Worm (Caenorhabditis elegans): ENCODE measurements around the gene nhr-214.

nhr-214 gene

DNA sequence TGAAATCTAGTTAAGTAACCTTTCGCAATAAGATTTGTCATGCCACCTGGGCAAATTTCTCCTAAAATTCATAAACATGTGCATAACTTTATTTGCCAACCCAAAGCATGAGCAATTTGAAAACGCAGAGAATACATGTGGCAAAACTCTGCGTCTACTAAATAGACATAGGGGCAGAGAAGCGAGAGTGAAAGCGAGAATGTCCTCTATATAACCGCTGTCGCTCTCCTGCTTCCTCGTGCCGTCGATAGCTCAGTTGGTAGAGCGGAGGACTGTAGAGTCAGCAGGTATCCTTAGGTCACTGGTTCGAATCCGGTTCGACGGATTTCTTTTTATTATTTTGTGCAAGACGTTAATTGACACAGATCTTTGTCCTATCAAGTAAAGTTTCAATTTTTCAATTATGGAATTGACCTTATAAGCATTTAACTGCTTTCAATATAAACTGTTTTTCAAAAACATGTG, 36.8 kb downstream of the nhr-214 start:
- peak; percentile 85 for TF ChIP-seq hlh-13 (GFP tag; optimal IDR thresholded peaks at IDR 0.05)
- TF ChIP-seq sox-2 (GFP tag; IDR thresholded peaks at IDR 0.05): peak; percentile 91
- peak; percentile 89 for TF ChIP-seq lim-6 (tag; optimal IDR thresholded peaks at IDR 0.05)
- peak; percentile 93 for TF ChIP-seq tbx-2 (tag; optimal IDR thresholded peaks at IDR 0.05)
- TF ChIP-seq pros-1 (tag; optimal IDR thresholded peaks at IDR 0.05): no peak
- TF ChIP-seq C08G9.2 (tag; optimal IDR thresholded peaks at IDR 0.05): peak; percentile 81
- peak; percentile 90 for TF ChIP-seq hlh-30 (tag; optimal IDR thresholded peaks at IDR 0.05; ENCODE audit: insufficient read depth)
- TF ChIP-seq ztf-16 (tag; optimal IDR thresholded peaks at IDR 0.05): peak; percentile 91
- peak; percentile 85 for TF ChIP-seq hlh-15 (tag; optimal IDR thresholded peaks at IDR 0.05)
- TF ChIP-seq npax-4 (tag; optimal IDR thresholded peaks at IDR 0.05): peak; percentile 84
- no peak for TF ChIP-seq elt-4 (tag; optimal IDR thresholded peaks at IDR 0.05)
- peak; percentile 91 for TF ChIP-seq eyg-1 (tag; optimal IDR thresholded peaks at IDR 0.05)
- TF ChIP-seq K02D7.2 (tag; optimal IDR thresholded peaks at IDR 0.05): peak; percentile 87
- TF ChIP-seq T23F11.4 (GFP tag; optimal IDR thresholded peaks at IDR 0.05): peak; percentile 91
- peak; percentile 94 for TF ChIP-seq ceh-45 (GFP tag; IDR thresholded peaks at IDR 0.05)
- TF ChIP-seq ahr-1 (tag; optimal IDR thresholded peaks at IDR 0.05): peak; percentile 94
- peak; percentile 92 for TF ChIP-seq elt-2 (tag; optimal IDR thresholded peaks at IDR 0.05)
- TF ChIP-seq hlh-8 (tag; optimal IDR thresholded peaks at IDR 0.05): peak; percentile 85
- TF ChIP-seq rnt-1 (tag; optimal IDR thresholded peaks at IDR 0.05): peak; percentile 86
- peak; percentile 89 for TF ChIP-seq sdc-2 (tag; optimal IDR thresholded peaks at IDR 0.05)
- peak; percentile 62 for TF ChIP-seq pag-3 (tag; optimal IDR thresholded peaks at IDR 0.05; ENCODE audit: borderline replicate concordance)
- peak; percentile 85 for TF ChIP-seq ceh-2 (tag; optimal IDR thresholded peaks at IDR 0.05)
- peak; percentile 83 for TF ChIP-seq ceh-24 (tag; optimal IDR thresholded peaks at IDR 0.05)
- peak; percentile 80 for TF ChIP-seq unc-42 (tag; optimal IDR thresholded peaks at IDR 0.05)
- TF ChIP-seq lin-11 (tag; optimal IDR thresholded peaks at IDR 0.05): peak; percentile 81
- TF ChIP-seq ceh-6 (GFP tag; optimal IDR thresholded peaks at IDR 0.05): peak; percentile 96
- peak; percentile 42 for TF ChIP-seq tbx-7 (tag; optimal IDR thresholded peaks at IDR 0.05)
- peak; percentile 95 for TF ChIP-seq dve-1 (tag; optimal IDR thresholded peaks at IDR 0.05)
- peak; percentile 79 for TF ChIP-seq zip-5 (tag; optimal IDR thresholded peaks at IDR 0.05)
- TF ChIP-seq pax-1 (tag; optimal IDR thresholded peaks at IDR 0.05): no peak
- TF ChIP-seq fkh-6 (tag; optimal IDR thresholded peaks at IDR 0.05): peak; percentile 93
- TF ChIP-seq K09A11.1 (tag; optimal IDR thresholded peaks at IDR 0.05; ENCODE audit: insufficient read depth): peak; percentile 89
- TF ChIP-seq unc-55 (GFP tag; optimal IDR thresholded peaks at IDR 0.05): no peak
- peak; percentile 90 for TF ChIP-seq F13H6.1 (tag; optimal IDR thresholded peaks at IDR 0.05)
- peak; percentile 93 for TF ChIP-seq ceh-14 (tag; optimal IDR thresholded peaks at IDR 0.05)
- TF ChIP-seq madf-2 (tag; optimal IDR thresholded peaks at IDR 0.05): peak; percentile 93
- peak; percentile 92 for TF ChIP-seq dmd-4 (tag; optimal IDR thresholded peaks at IDR 0.05; ENCODE audit: borderline replicate concordance)
- TF ChIP-seq gmeb-2 (tag; optimal IDR thresholded peaks at IDR 0.05): peak; percentile 93
- peak; percentile 92 for TF ChIP-seq sox-4 (tag; optimal IDR thresholded peaks at IDR 0.05)
- TF ChIP-seq ceh-22 (tag; optimal IDR thresholded peaks at IDR 0.05): no peak
- TF ChIP-seq unc-3 (GFP tag; conservative IDR thresholded peaks at IDR 0.05): peak; percentile 96
- peak; percentile 92 for TF ChIP-seq unc-3 (tag; optimal IDR thresholded peaks at IDR 0.05)
- peak; percentile 92 for TF ChIP-seq ttx-3 (tag; optimal IDR thresholded peaks at IDR 0.05)
- peak; percentile 94 for TF ChIP-seq unc-86 (tag; optimal IDR thresholded peaks at IDR 0.05)
- TF ChIP-seq ref-2 (tag; optimal IDR thresholded peaks at IDR 0.05): peak; percentile 96
- peak; percentile 89 for TF ChIP-seq C38D4.7 (GFP tag; optimal IDR thresholded peaks at IDR 0.05)
- TF ChIP-seq ceh-31 (tag; optimal IDR thresholded peaks at IDR 0.05): peak; percentile 72
- TF ChIP-seq nhr-11 (tag; optimal IDR thresholded peaks at IDR 0.05): no peak
- peak; percentile 70 for TF ChIP-seq nfya-1 (tag; optimal IDR thresholded peaks at IDR 0.05)
- TF ChIP-seq odd-2 (tag; optimal IDR thresholded peaks at IDR 0.05): peak; percentile 63
- TF ChIP-seq pqm-1 (tag; optimal IDR thresholded peaks at IDR 0.05): peak; percentile 74
- TF ChIP-seq ceh-9 (tag; optimal IDR thresholded peaks at IDR 0.05): peak; percentile 81
- peak; percentile 95 for TF ChIP-seq hlh-6 (tag; optimal IDR thresholded peaks at IDR 0.05)
